Worm (Caenorhabditis elegans) whole organism, mixed stage, embryonic: ENCODE results near the gene sut-2.

Experiments used
- blmp-1 ChIP-seq: fragments of 150-350 bp; optimal IDR thresholded peaks from 2 replicates; lab custom pipeline; 2014; ENCODE audit warnings: missing biosample characterization, missing genetic modification characterization
- ceh-43 ChIP-seq: fragments of 200-800 bp; sonication (Bioruptor generic); optimal IDR thresholded peaks from 2 replicates; lab custom pipeline; 2018; ENCODE audit warnings: mild to moderate bottlenecking, missing genetic modification characterization, moderate library complexity, missing compliant biosample characterization
- ceh-83 ChIP-seq: fragments of 200-800 bp; sonication (Bioruptor generic); optimal IDR thresholded peaks from 2 replicates; lab custom pipeline; 2018; ENCODE audit warnings: mild to moderate bottlenecking, missing genetic modification characterization, missing compliant biosample characterization
- flh-1 ChIP-seq: fragments of 200-800 bp; sonication (Bioruptor generic); optimal IDR thresholded peaks from 2 replicates; lab custom pipeline; 2018; ENCODE audit warnings: mild to moderate bottlenecking, missing genetic modification characterization, moderate library complexity, missing compliant biosample characterization
- lin-13 ChIP-seq: fragments of 150-350 bp; optimal IDR thresholded peaks from 2 replicates; lab custom pipeline; 2014; ENCODE audit warnings: missing biosample characterization, missing genetic modification characterization
- lsy-2 ChIP-seq: fragments of 150-350 bp; optimal IDR thresholded peaks from 2 replicates; lab custom pipeline; 2014; ENCODE audit warnings: missing biosample characterization, missing genetic modification characterization
- mls-2 ChIP-seq: sonication (generic microtip); optimal IDR thresholded peaks from 2 replicates; lab custom pipeline; 2016; ENCODE audit warnings: mild to moderate bottlenecking, missing genetic modification characterization, moderate library complexity, missing compliant biosample characterization
- nhr-12 ChIP-seq: fragments of 150-350 bp; optimal IDR thresholded peaks from 2 replicates; lab custom pipeline; 2014; ENCODE audit warnings: missing biosample characterization, missing genetic modification characterization
- nhr-237 ChIP-seq: fragments of 150-350 bp; optimal IDR thresholded peaks from 2 replicates; lab custom pipeline; 2014; ENCODE audit warnings: missing biosample characterization, missing genetic modification characterization
- snpc-4 ChIP-seq: fragments of 150-350 bp; optimal IDR thresholded peaks from 2 replicates; lab custom pipeline; 2014; ENCODE audit warnings: missing biosample characterization, missing genetic modification characterization
- sptf-1 ChIP-seq: sonication (generic microtip); optimal IDR thresholded peaks from 2 replicates; lab custom pipeline; 2017; ENCODE audit warnings: mild to moderate bottlenecking, missing genetic modification characterization, moderate library complexity, missing compliant biosample characterization
- unc-62 ChIP-seq: fragments of 150-350 bp; optimal IDR thresholded peaks from 2 replicates; lab custom pipeline; 2014; ENCODE audit warnings: missing biosample characterization, missing genetic modification reagents, missing genetic modification characterization
- ztf-11 ChIP-seq: fragments of 150-350 bp; optimal IDR thresholded peaks from 2 replicates; lab custom pipeline; 2014; ENCODE audit warnings: missing biosample characterization, missing genetic modification characterization

ce11 chrV:4523844-4524243, 46.0 kb downstream of the sut-2 start:
- TF ChIP-seq lsy-2 (no peak), lin-13 (tag; lab: Kevin White, UChicago) (no peak), sptf-1 (tag; lab: Kevin White, UChicago) (no peak), flh-1 (GFP tag; lab: Kevin White, UChicago) (no peak), ztf-11 (tag; lab: Kevin White, UChicago) (no peak), mls-2 (no peak), nhr-237 (tag; lab: Kevin White, UChicago) (no peak), nhr-12 (no peak), snpc-4 (no peak), blmp-1 (tag; lab: Kevin White, UChicago) (no peak), unc-62 (GFP tag; lab: Kevin White, UChicago) (no peak), ceh-43 (GFP tag; lab: Kevin White, UChicago) (no peak), ceh-83 (GFP tag; lab: Kevin White, UChicago) (no peak)
